Worm (Caenorhabditis elegans): ENCODE data around the gene F21D12.3.
"Not testable (repeated sequence)": the region's sequence is repeated elsewhere in the genome, so short reads cannot be mapped to it uniquely, and the experiment has no call there.

The F21D12.3 gene

DNA sequence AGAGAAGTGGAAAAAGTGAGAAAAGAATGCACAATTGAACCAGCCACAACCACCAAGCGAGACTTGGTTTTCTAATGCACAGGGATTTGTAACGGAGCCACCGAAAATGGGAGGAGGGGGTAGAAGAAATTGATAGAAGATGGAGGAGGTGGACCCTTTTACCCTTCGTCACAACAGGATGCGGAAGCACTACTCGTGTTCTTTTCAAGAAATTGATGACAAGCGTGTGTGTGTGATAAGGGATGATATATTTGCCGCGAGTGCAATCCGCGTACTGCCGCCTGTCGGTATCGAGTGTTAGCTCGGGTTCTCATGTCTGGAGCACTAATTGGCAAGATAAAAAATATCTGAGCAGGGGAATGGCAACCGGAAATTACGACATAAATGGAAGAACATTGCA lies at the start of gene F21D12.3:
Gene F21D12.3, minus strand, starts transcription at position 101 of the 400 bp plus-strand sequence.
- TF ChIP-seq unc-39 (tag; optimal IDR thresholded peaks at IDR 0.05) (no peak), ztf-4 (tag; optimal IDR thresholded peaks at IDR 0.05) (no peak), eor-1 (tag; optimal IDR thresholded peaks at IDR 0.05) (no peak), ceh-28 (tag; optimal IDR thresholded peaks at IDR 0.05) (no peak), elt-2 (tag; optimal IDR thresholded peaks at IDR 0.05) (no peak), ama-1 (optimal IDR thresholded peaks at IDR 0.05) (peak; percentile 8), snpc-4 (tag; optimal IDR thresholded peaks at IDR 0.05) (no peak)

- TF ChIP-seq pqm-1, nhr-23, ZK546.5 (tag; optimal IDR thresholded peaks at IDR 0.05): not testable (repeated sequence)
Observed at ce11 chrII:7370195-7370594, 46.4 kb upstream of the F21D12.3 start, which contains the start of gene F43E2.11. F43E2.11 (minus strand) TSS chrII:7370295.

ce11 chrII:7368761-7369160 lies 44.9 kb upstream of the F21D12.3 start, which contains the start of gene F43E2.6:
F43E2.6 (minus strand) TSS chrII:7368861.
- TF ChIP-seq nhr-77 (tag; optimal IDR thresholded peaks at IDR 0.05) (no peak), fos-1 (tag; optimal IDR thresholded peaks at IDR 0.05) (no peak), pqm-1 (tag; optimal IDR thresholded peaks at IDR 0.05) (no peak), ceh-82 (tag; optimal IDR thresholded peaks at IDR 0.05) (no peak), nhr-237 (tag; optimal IDR thresholded peaks at IDR 0.05) (no peak), unc-39 (tag; optimal IDR thresholded peaks at IDR 0.05) (no peak), sea-2 (GFP tag; optimal IDR thresholded peaks at IDR 0.05) (no peak)

ce11 chrII:7363990-7364455 lies 40.2 kb upstream of the F21D12.3 start, which contains the start of gene msra-1:
msra-1 (minus strand) TSS chrII:7364040.
- TF ChIP-seq ceh-28 (tag; optimal IDR thresholded peaks at IDR 0.05), result peak; percentile 57
- TF ChIP-seq nfya-1 (tag; optimal IDR thresholded peaks at IDR 0.05; ENCODE audit: insufficient read depth), result peak; percentile 70
- no peak for TF ChIP-seq mml-1 (tag; optimal IDR thresholded peaks at IDR 0.05)
- TF ChIP-seq lsy-12 (tag; optimal IDR thresholded peaks at IDR 0.05), result no peak
- TF ChIP-seq elt-3 (tag; optimal IDR thresholded peaks at IDR 0.05), result no peak
- TF ChIP-seq sea-2 (GFP tag; optimal IDR thresholded peaks at IDR 0.05), result no peak
- no peak for TF ChIP-seq unc-62 (GFP tag; optimal IDR thresholded peaks at IDR 0.05)
- peak; percentile 74 for TF ChIP-seq elt-2 (tag; optimal IDR thresholded peaks at IDR 0.05)
- TF ChIP-seq ceh-9 (tag; optimal IDR thresholded peaks at IDR 0.05), result no peak
- no peak for TF ChIP-seq ceh-82 (tag; optimal IDR thresholded peaks at IDR 0.05)
- TF ChIP-seq ceh-16 (tag; optimal IDR thresholded peaks at IDR 0.05), result no peak
- no peak for TF ChIP-seq ztf-4 (tag; optimal IDR thresholded peaks at IDR 0.05)
- TF ChIP-seq lin-39 (tag; optimal IDR thresholded peaks at IDR 0.05), result no peak
- TF ChIP-seq daf-12 (tag; optimal IDR thresholded peaks at IDR 0.05), result no peak
- TF ChIP-seq tbx-2 (tag; optimal IDR thresholded peaks at IDR 0.05), result no peak
- no peak for TF ChIP-seq nhr-25 (tag; optimal IDR thresholded peaks at IDR 0.05)
- TF ChIP-seq pqm-1 (tag; optimal IDR thresholded peaks at IDR 0.05), result peak; percentile 72
- no peak for TF ChIP-seq nhr-237 (tag; optimal IDR thresholded peaks at IDR 0.05)
- TF ChIP-seq nhr-43 (tag; optimal IDR thresholded peaks at IDR 0.05; ENCODE audit: poor library complexity, severe bottlenecking), result no peak
- TF ChIP-seq nhr-77 (tag; optimal IDR thresholded peaks at IDR 0.05), result no peak
- TF ChIP-seq snpc-4 (tag; optimal IDR thresholded peaks at IDR 0.05), result peak; percentile 30
- TF ChIP-seq R02D3.7 (tag; optimal IDR thresholded peaks at IDR 0.05), result no peak
- TF ChIP-seq nhr-23 (tag; optimal IDR thresholded peaks at IDR 0.05), result no peak
- no peak for TF ChIP-seq jun-1 (tag; optimal IDR thresholded peaks at IDR 0.05)
- peak; percentile 21 for TF ChIP-seq hmg-11 (tag; optimal IDR thresholded peaks at IDR 0.05)
- peak; percentile 32 for TF ChIP-seq pha-4 (tag; optimal IDR thresholded peaks at IDR 0.05)
- peak; percentile 99 for TF ChIP-seq skn-1 (tag; optimal IDR thresholded peaks at IDR 0.05)
- TF ChIP-seq lin-15B (tag; optimal IDR thresholded peaks at IDR 0.05), result no peak
- TF ChIP-seq nhr-76 (tag; optimal IDR thresholded peaks at IDR 0.05), result no peak
- TF ChIP-seq nhr-12 (tag; optimal IDR thresholded peaks at IDR 0.05), result no peak
- no peak for TF ChIP-seq ama-1 (optimal IDR thresholded peaks at IDR 0.05)
- no peak for TF ChIP-seq ZK546.5 (tag; optimal IDR thresholded peaks at IDR 0.05)
- TF ChIP-seq egl-27 (tag; optimal IDR thresholded peaks at IDR 0.05), result no peak
- no peak for TF ChIP-seq nhr-67 (tag; optimal IDR thresholded peaks at IDR 0.05)
- TF ChIP-seq mdl-1 (tag; optimal IDR thresholded peaks at IDR 0.05), result no peak
- TF ChIP-seq zag-1 (tag; optimal IDR thresholded peaks at IDR 0.05), result no peak
- TF ChIP-seq ztf-11 (tag; optimal IDR thresholded peaks at IDR 0.05), result no peak
- TF ChIP-seq nhr-11 (tag; optimal IDR thresholded peaks at IDR 0.05), result no peak
- TF ChIP-seq aly-2 (tag; optimal IDR thresholded peaks at IDR 0.05), result no peak
- no peak for TF ChIP-seq fkh-10 (GFP tag; optimal IDR thresholded peaks at IDR 0.05)
- TF ChIP-seq elt-1 (tag; optimal IDR thresholded peaks at IDR 0.05), result no peak
- TF ChIP-seq egl-5 (tag; optimal IDR thresholded peaks at IDR 0.05), result no peak
